Worm (Caenorhabditis elegans) whole organism, L2 larva: ENCODE data around the gene F26D2.16.

Source experiments
- ZK546.5 ChIP-seq: sonication (generic microtip); optimal IDR thresholded peaks from 2 replicates; lab custom pipeline; 2017; ENCODE audit warnings: missing biosample characterization, missing genetic modification characterization
- blmp-1 ChIP-seq: sonication (generic microtip); optimal IDR thresholded peaks from 2 replicates; lab custom pipeline; 2017; ENCODE audit warnings: missing genetic modification characterization, mild to moderate bottlenecking, missing compliant biosample characterization, antibody characterized with exemption, moderate library complexity; ENCODE audit not compliant: insufficient read depth
- nhr-11 ChIP-seq: fragments of 150-350 bp; optimal IDR thresholded peaks from 2 replicates; lab custom pipeline; 2014; ENCODE audit warnings: missing biosample characterization, missing genetic modification characterization
- nhr-25 ChIP-seq: fragments of 150-350 bp; sonication (generic microtip); optimal IDR thresholded peaks from 3 replicates; lab custom pipeline; 2014; ENCODE audit warnings: missing biosample characterization, missing genetic modification characterization
- skn-1 ChIP-seq: sonication (generic microtip); optimal IDR thresholded peaks from 2 replicates; lab custom pipeline; 2017; ENCODE audit warnings: missing biosample characterization, missing genetic modification characterization
- snpc-4 ChIP-seq: fragments of 150-350 bp; optimal IDR thresholded peaks from 2 replicates; lab custom pipeline; 2014; ENCODE audit warnings: missing biosample characterization, missing genetic modification characterization
- unc-39 ChIP-seq: fragments of 150-350 bp; optimal IDR thresholded peaks from 2 replicates; lab custom pipeline; 2014; ENCODE audit warnings: missing biosample characterization, missing genetic modification characterization
- unc-62 ChIP-seq: fragments of 150-350 bp; optimal IDR thresholded peaks from 2 replicates; lab custom pipeline; 2014; ENCODE audit warnings: missing biosample characterization, missing genetic modification reagents, missing genetic modification characterization

DNA sequence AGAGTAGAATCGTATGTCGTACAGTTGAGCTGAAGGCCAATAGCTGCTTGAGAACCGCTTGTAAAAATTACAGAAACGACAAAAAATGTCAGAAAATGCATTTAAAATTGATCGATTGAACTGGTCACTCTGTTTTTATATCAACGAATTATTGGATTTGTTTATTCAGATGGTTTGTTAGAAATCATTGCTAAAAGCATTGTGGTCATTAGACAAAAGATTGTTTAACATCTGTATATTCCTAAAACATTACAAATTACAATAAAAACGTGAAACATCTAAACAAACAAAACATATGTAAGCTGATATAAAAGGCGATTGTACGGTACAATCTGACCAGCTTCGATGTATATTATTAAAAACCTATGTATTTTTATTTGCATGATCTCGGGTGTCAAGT is 15.8 kb upstream of the F26D2.16 start, which contains the start of the genes F26D2.13 and F26D2.14:
- TF ChIP-seq blmp-1 (tag; lab: Kevin White, UChicago) (no peak), unc-39 (tag; lab: Kevin White, UChicago) (no peak), unc-62 (GFP tag; lab: Kevin White, UChicago) (no peak), ZK546.5 (tag; lab: Kevin White, UChicago) (no peak), snpc-4 (no peak), skn-1 (tag; lab: Kevin White, UChicago) (no peak), nhr-11 (tag; lab: Kevin White, UChicago) (no peak), nhr-25 (tag; lab: Kevin White, UChicago) (no peak)
